Worm (Caenorhabditis elegans): ENCODE results near the gene F29B9.7.

- TF ChIP-seq mep-1 (tag; optimal IDR thresholded peaks at IDR 0.05) = no peak
- TF ChIP-seq ztf-11 (tag; optimal IDR thresholded peaks at IDR 0.05) = no peak
- no peak for TF ChIP-seq nhr-76 (tag; optimal IDR thresholded peaks at IDR 0.05)
- no peak for TF ChIP-seq ceh-39 (tag; optimal IDR thresholded peaks at IDR 0.05)
These were observed 8.3 kb downstream of the F29B9.7 start, which contains the start of gene col-111 for ce11 chrIV:4657874-4658273.

All from whole organism, mixed stage, embryonic.